Worm (Caenorhabditis elegans): Measurements from ENCODE around the gene Y22D7AL.6.

Gene Y22D7AL.6

ce11 chrIII:1591681-1592080, 13.0 kb upstream of the Y22D7AL.6 start:
- no peak for TF ChIP-seq ref-1 (GFP tag; conservative IDR thresholded peaks at IDR 0.05)
- TF ChIP-seq med-1 (GFP tag; optimal IDR thresholded peaks at IDR 0.05; ENCODE audit: insufficient read depth), result no peak
- peak; percentile 40 for TF ChIP-seq cog-1 (tag; optimal IDR thresholded peaks at IDR 0.05)
- TF ChIP-seq ztf-29 (GFP tag; IDR thresholded peaks at IDR 0.05), result 0 out of 2 replicates have a peak, but pooled peaks have one; percentile 10
- TF ChIP-seq flt-1 (GFP tag; IDR thresholded peaks at IDR 0.05), result no peak
- TF ChIP-seq T22C8.4 (GFP tag; IDR thresholded peaks at IDR 0.05), result no peak
- no peak for TF ChIP-seq ztf-23 (GFP tag; IDR thresholded peaks at IDR 0.05)

- TF ChIP-seq tab-1 (GFP tag; IDR thresholded peaks at IDR 0.05) (no peak), cog-1 (tag; optimal IDR thresholded peaks at IDR 0.05) (no peak), ref-1 (GFP tag; conservative IDR thresholded peaks at IDR 0.05) (no peak), flt-1 (GFP tag; IDR thresholded peaks at IDR 0.05) (no peak), klf-2 (GFP tag; conservative IDR thresholded peaks at IDR 0.05) (no peak), ztf-23 (GFP tag; IDR thresholded peaks at IDR 0.05) (no peak), T22C8.4 (GFP tag; IDR thresholded peaks at IDR 0.05) (no peak), ztf-29 (GFP tag; IDR thresholded peaks at IDR 0.05) (no peak), med-1 (GFP tag; optimal IDR thresholded peaks at IDR 0.05; ENCODE audit: insufficient read depth) (no peak)
These were observed 5.8 kb upstream of the Y22D7AL.6 start for ce11 chrIII:1598927-1599326.

- TF ChIP-seq cog-1 (tag; optimal IDR thresholded peaks at IDR 0.05) (no peak), tab-1 (GFP tag; IDR thresholded peaks at IDR 0.05) (peak; percentile 76), med-1 (GFP tag; optimal IDR thresholded peaks at IDR 0.05; ENCODE audit: insufficient read depth) (peak; percentile 32), T22C8.4 (GFP tag; IDR thresholded peaks at IDR 0.05) (no peak), ref-1 (GFP tag; conservative IDR thresholded peaks at IDR 0.05) (0 out of 2 replicates have a peak, but pooled peaks have one; percentile 40), ztf-29 (GFP tag; IDR thresholded peaks at IDR 0.05) (no peak), klf-2 (GFP tag; conservative IDR thresholded peaks at IDR 0.05) (no peak), ztf-23 (GFP tag; IDR thresholded peaks at IDR 0.05) (no peak), flt-1 (GFP tag; IDR thresholded peaks at IDR 0.05) (0 out of 2 replicates have a peak, but pooled peaks have one; percentile 15)
These were observed 4.0 kb upstream of the Y22D7AL.6 start, which contains the start of gene sms-3 for ce11 chrIII:1600670-1601194. TSS of gene sms-3 (minus strand) at chrIII:1601144.

- TF ChIP-seq T22C8.4 (GFP tag; IDR thresholded peaks at IDR 0.05) (no peak; the same call in 1 of the 2 replicates), cog-1 (tag; optimal IDR thresholded peaks at IDR 0.05) (no peak), ztf-29 (GFP tag; IDR thresholded peaks at IDR 0.05) (0 out of 2 replicates have a peak, but pooled peaks have one; percentile 44), klf-2 (GFP tag; conservative IDR thresholded peaks at IDR 0.05) (peak; percentile 81), flt-1 (GFP tag; IDR thresholded peaks at IDR 0.05) (peak; percentile 87), ztf-23 (GFP tag; IDR thresholded peaks at IDR 0.05) (peak; percentile 84), ref-1 (GFP tag; conservative IDR thresholded peaks at IDR 0.05) (peak; percentile 63), tab-1 (GFP tag; IDR thresholded peaks at IDR 0.05) (peak; percentile 86; the same call in 1 of the 2 replicates)
These were observed 3.1 kb upstream of the Y22D7AL.6 start for ce11 chrIII:1601464-1602169.

- TF ChIP-seq flt-1 (GFP tag; IDR thresholded peaks at IDR 0.05), result no peak
- no peak for TF ChIP-seq ref-1 (GFP tag; conservative IDR thresholded peaks at IDR 0.05)
- TF ChIP-seq ztf-29 (GFP tag; IDR thresholded peaks at IDR 0.05), result no peak
- TF ChIP-seq med-1 (GFP tag; optimal IDR thresholded peaks at IDR 0.05; ENCODE audit: insufficient read depth), result no peak
- no peak for TF ChIP-seq ztf-23 (GFP tag; IDR thresholded peaks at IDR 0.05)
- no peak for TF ChIP-seq tab-1 (GFP tag; IDR thresholded peaks at IDR 0.05)
- TF ChIP-seq T22C8.4 (GFP tag; IDR thresholded peaks at IDR 0.05), result no peak
- TF ChIP-seq klf-2 (GFP tag; conservative IDR thresholded peaks at IDR 0.05), result no peak
These were observed 2.0 kb upstream of the Y22D7AL.6 start for ce11 chrIII:1602682-1603081.

- TF ChIP-seq ztf-29 (GFP tag; IDR thresholded peaks at IDR 0.05) (no peak), ref-1 (GFP tag; conservative IDR thresholded peaks at IDR 0.05) (no peak), cog-1 (tag; optimal IDR thresholded peaks at IDR 0.05) (no peak), med-1 (GFP tag; optimal IDR thresholded peaks at IDR 0.05; ENCODE audit: insufficient read depth) (no peak), T22C8.4 (GFP tag; IDR thresholded peaks at IDR 0.05) (no peak), tab-1 (GFP tag; IDR thresholded peaks at IDR 0.05) (peak; percentile 28; the same call in 1 of the 2 replicates), klf-2 (GFP tag; conservative IDR thresholded peaks at IDR 0.05) (no peak), ztf-23 (GFP tag; IDR thresholded peaks at IDR 0.05) (no peak)
These were observed 950 bp upstream of the Y22D7AL.6 start for ce11 chrIII:1603776-1604175.

ce11 chrIII:1607659-1608058, 2.9 kb downstream of the Y22D7AL.6 start:
- no peak for TF ChIP-seq cog-1 (tag; optimal IDR thresholded peaks at IDR 0.05)
- no peak for TF ChIP-seq tab-1 (GFP tag; IDR thresholded peaks at IDR 0.05)
- TF ChIP-seq T22C8.4 (GFP tag; IDR thresholded peaks at IDR 0.05), result no peak
- TF ChIP-seq klf-2 (GFP tag; conservative IDR thresholded peaks at IDR 0.05), result no peak
- TF ChIP-seq flt-1 (GFP tag; IDR thresholded peaks at IDR 0.05), result no peak
- no peak for TF ChIP-seq ref-1 (GFP tag; conservative IDR thresholded peaks at IDR 0.05)
- TF ChIP-seq ztf-29 (GFP tag; IDR thresholded peaks at IDR 0.05), result no peak
- TF ChIP-seq ztf-23 (GFP tag; IDR thresholded peaks at IDR 0.05), result no peak
- no peak for TF ChIP-seq med-1 (GFP tag; optimal IDR thresholded peaks at IDR 0.05; ENCODE audit: insufficient read depth)

- peak; percentile 59 for TF ChIP-seq T22C8.4 (GFP tag; IDR thresholded peaks at IDR 0.05)
- no peak for TF ChIP-seq ref-1 (GFP tag; conservative IDR thresholded peaks at IDR 0.05)
These were observed 6.2 kb downstream of the Y22D7AL.6 start for ce11 chrIII:1610938-1611337.

ce11 chrIII:1612974-1613568, 8.3 kb downstream of the Y22D7AL.6 start:
- no peak for TF ChIP-seq klf-2 (GFP tag; conservative IDR thresholded peaks at IDR 0.05)
- peak; percentile 63; the same call in 1 of the 2 replicates for TF ChIP-seq T22C8.4 (GFP tag; IDR thresholded peaks at IDR 0.05)
